Worm (Caenorhabditis elegans): Measurements from ENCODE around the gene tkr-1.
"Not testable (repeated sequence)": the region's sequence is repeated elsewhere in the genome, so short reads cannot be mapped to it uniquely, and the experiment has no call there.

DNA sequence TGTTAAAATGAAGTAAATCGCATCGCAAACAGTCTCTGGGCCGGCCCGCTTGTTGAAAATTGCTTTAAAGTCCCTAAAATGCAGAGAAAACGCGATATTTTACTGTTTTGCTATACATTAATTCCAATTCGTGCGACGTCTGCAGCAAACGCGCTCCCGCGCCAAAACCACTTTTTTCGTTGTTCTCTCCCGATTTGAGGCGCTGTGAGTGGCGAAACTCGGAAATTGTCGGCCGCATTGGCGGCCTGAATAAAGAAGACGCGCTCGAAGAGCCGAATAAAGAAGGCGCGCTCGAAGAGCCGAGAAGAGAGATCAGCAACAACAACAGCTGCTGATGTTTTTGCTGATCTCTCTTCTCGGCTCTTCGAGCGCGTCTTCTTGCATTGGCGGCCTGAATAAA, 24.7 kb downstream of the tkr-1 start:
- TF ChIP-seq tab-1 (GFP tag; IDR thresholded peaks at IDR 0.05) = 0 out of 2 replicates have a peak, but pooled peaks have one; percentile 45
- TF ChIP-seq flt-1 (GFP tag; IDR thresholded peaks at IDR 0.05) = not testable (repeated sequence)

Data from whole organism, midembryonic.